Fruit fly (Drosophila melanogaster) S2 (cell line): ENCODE data around the gene CG5326.

ENCODE experiments used
- CG8478 ChIP-seq: fragments of >200 bp; optimal IDR thresholded peaks from 2 replicates; lab custom pipeline; 2018
- CTCF ChIP-seq, 2 experiments: fragments of >200 bp; optimal IDR thresholded peaks; 2 replicates each; lab custom pipeline; 2018

dm6 chr3R:22483537-22483936, 56.2 kb downstream of the CG5326 start:
- TF ChIP-seq CTCF (optimal IDR thresholded peaks at IDR 0.05; lab: Kevin White, UChicago) = no peak
- TF ChIP-seq CG8478 (lab: Kevin White, UChicago) = no peak
